Worm (Caenorhabditis elegans) whole organism, L3 larva: ENCODE results near the gene Y53F4B.27.

Experiments
- mdl-1 ChIP-seq: fragments of 150-350 bp; optimal IDR thresholded peaks from 2 replicates; lab custom pipeline; 2014; ENCODE audit warnings: missing biosample characterization, missing genetic modification characterization
- nhr-28 ChIP-seq: fragments of 150-350 bp; optimal IDR thresholded peaks from 2 replicates; lab custom pipeline; 2014; ENCODE audit warnings: missing biosample characterization, missing genetic modification characterization

DNA sequence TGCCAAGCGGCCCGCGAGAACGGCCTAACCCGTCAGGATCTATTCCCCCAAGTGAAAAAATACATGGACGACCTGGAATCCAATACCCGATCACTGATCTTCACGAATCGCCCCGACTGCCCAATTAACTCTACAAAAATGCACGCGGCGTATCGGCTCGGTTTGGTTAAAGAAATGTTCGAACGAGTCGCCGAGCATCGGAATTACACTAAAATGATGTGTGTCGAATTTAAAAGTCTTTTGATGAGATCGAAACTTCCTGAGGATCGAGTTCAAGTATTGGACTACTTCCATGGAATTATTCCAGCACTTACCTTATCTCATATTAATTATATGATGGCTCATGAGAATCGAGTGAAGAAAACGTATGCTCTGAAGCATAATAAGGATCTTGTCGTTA lies 38.5 kb upstream of the Y53F4B.27 start:
- TF ChIP-seq mdl-1 (tag; lab: Kevin White, UChicago) (no peak), nhr-28 (no peak)
